Fruit fly (Drosophila melanogaster) Kc167 (cell line): ENCODE results near the gene Mgat2.

Experiments used
- Myc ChIP-seq: fragments of >200 bp; optimal IDR thresholded peaks from 2 replicates; lab custom pipeline; 2017; ENCODE audit warnings: missing external identifiers
- Sin3A ChIP-seq: fragments of >200 bp; optimal IDR thresholded peaks from 2 replicates; lab custom pipeline; 2018; ENCODE audit warnings: missing external identifiers
- h ChIP-seq: fragments of >200 bp; optimal IDR thresholded peaks from 3 replicates; lab custom pipeline; 2018; ENCODE audit warnings: missing external identifiers
- insv ChIP-seq: fragments of >200 bp; optimal IDR thresholded peaks from 3 replicates; lab custom pipeline; 2018; ENCODE audit warnings: missing external identifiers
- psq ChIP-seq: fragments of >200 bp; optimal IDR thresholded peaks from 2 replicates; lab custom pipeline; 2017; ENCODE audit warnings: missing external identifiers
- ttk ChIP-seq: sonication (Bioruptor generic); optimal IDR thresholded peaks from 2 replicates; lab custom pipeline; 2017; ENCODE audit warnings: missing external identifiers

The Mgat2 gene

DNA sequence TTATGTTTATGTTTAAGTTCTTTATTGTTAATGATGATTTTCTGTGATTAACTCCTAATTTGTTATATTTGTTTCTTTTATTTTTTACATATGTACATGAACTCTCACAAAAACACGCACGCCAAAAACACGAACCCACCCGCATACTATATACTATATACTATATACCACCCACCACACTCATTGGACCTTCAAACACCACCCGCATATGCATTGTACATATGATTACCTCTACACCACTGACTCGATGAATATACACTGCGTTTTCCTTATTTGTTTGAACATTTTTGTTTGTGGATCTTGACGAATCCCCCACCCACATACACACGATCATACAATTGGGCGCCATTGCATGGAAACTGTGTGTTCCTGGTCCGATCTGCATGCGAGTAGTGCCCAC is 10.3 kb upstream of the Mgat2 start:
- TF ChIP-seq ttk (lab: Kevin White, UChicago), result no peak
- no peak for TF ChIP-seq psq (lab: Kevin White, UChicago)
- no peak for TF ChIP-seq Myc (lab: Kevin White, UChicago)
- no peak for TF ChIP-seq insv (lab: Kevin White, UChicago)
- no peak for TF ChIP-seq Sin3A (lab: Kevin White, UChicago)
- TF ChIP-seq h (lab: Kevin White, UChicago), result no peak

- TF ChIP-seq Myc (lab: Kevin White, UChicago) (no peak), ttk (lab: Kevin White, UChicago) (no peak), Sin3A (lab: Kevin White, UChicago) (no peak), insv (lab: Kevin White, UChicago) (no peak), psq (lab: Kevin White, UChicago) (no peak), h (lab: Kevin White, UChicago) (no peak)
Observed at dm6 chr3R:30030061-30030460, 8.0 kb upstream of the Mgat2 start.

- TF ChIP-seq psq (lab: Kevin White, UChicago) (no peak), Sin3A (lab: Kevin White, UChicago) (no peak), h (lab: Kevin White, UChicago) (no peak), ttk (lab: Kevin White, UChicago) (no peak), insv (lab: Kevin White, UChicago) (no peak), Myc (lab: Kevin White, UChicago) (no peak)
Observed at dm6 chr3R:30023445-30023844, 1.4 kb upstream of the Mgat2 start.

- no peak for TF ChIP-seq insv (lab: Kevin White, UChicago)
- no peak for TF ChIP-seq Myc (lab: Kevin White, UChicago)
- TF ChIP-seq Sin3A (lab: Kevin White, UChicago), result no peak
- TF ChIP-seq ttk (lab: Kevin White, UChicago), result no peak
- no peak for TF ChIP-seq h (lab: Kevin White, UChicago)
- no peak for TF ChIP-seq psq (lab: Kevin White, UChicago)
Observed at dm6 chr3R:30022452-30023028, 519 bp upstream of the Mgat2 start, which contains the start of the genes RpS28a and Axn. RpS28a (minus strand) TSS chr3R:30022648. Axn (plus strand) TSS chr3R:30022842.

- TF ChIP-seq psq (lab: Kevin White, UChicago) (no peak), ttk (lab: Kevin White, UChicago) (no peak)
Observed at dm6 chr3R:30021009-30021408, 1.0 kb downstream of the Mgat2 start.

dm6 chr3R:30014977-30015514 is 7.0 kb downstream of the Mgat2 start, which contains the start of gene CG7920:
CG7920 (minus strand) TSS chr3R:30015284.
- no peak for TF ChIP-seq Myc (lab: Kevin White, UChicago)
- TF ChIP-seq h (lab: Kevin White, UChicago), result no peak
- no peak for TF ChIP-seq ttk (lab: Kevin White, UChicago)
- TF ChIP-seq insv (lab: Kevin White, UChicago), result no peak
- TF ChIP-seq Sin3A (lab: Kevin White, UChicago), result no peak
- no peak for TF ChIP-seq psq (lab: Kevin White, UChicago)

dm6 chr3R:30014480-30014879 is 7.5 kb downstream of the Mgat2 start:
- no peak for TF ChIP-seq Myc (lab: Kevin White, UChicago)
- no peak for TF ChIP-seq h (lab: Kevin White, UChicago)
- TF ChIP-seq ttk (lab: Kevin White, UChicago), result no peak
- no peak for TF ChIP-seq Sin3A (lab: Kevin White, UChicago)
- TF ChIP-seq insv (lab: Kevin White, UChicago), result no peak
- TF ChIP-seq psq (lab: Kevin White, UChicago), result no peak

DNA sequence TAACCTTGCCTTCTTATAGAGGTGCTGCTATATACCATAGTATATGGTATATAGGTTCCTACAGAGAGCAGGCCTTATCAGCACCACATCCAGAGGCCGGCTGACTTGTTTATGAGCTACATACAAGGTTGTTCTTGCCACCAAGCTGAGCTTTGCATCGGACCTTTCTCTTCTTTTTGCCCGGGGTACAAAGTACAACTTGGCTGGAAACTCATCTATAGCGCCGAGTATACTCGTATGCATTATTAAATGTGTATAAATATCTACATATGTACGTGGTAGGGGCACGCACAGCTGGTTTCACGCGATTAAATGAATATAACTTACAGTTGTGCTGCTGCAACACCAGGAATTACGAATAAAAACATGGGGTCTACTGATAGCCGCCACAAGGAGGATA is 8.1 kb downstream of the Mgat2 start:
- no peak for TF ChIP-seq insv (lab: Kevin White, UChicago)
- no peak for TF ChIP-seq h (lab: Kevin White, UChicago)
- no peak for TF ChIP-seq Sin3A (lab: Kevin White, UChicago)
- no peak for TF ChIP-seq Myc (lab: Kevin White, UChicago)
- no peak for TF ChIP-seq psq (lab: Kevin White, UChicago)
- TF ChIP-seq ttk (lab: Kevin White, UChicago), result no peak

dm6 chr3R:30012602-30013489 is 9.2 kb downstream of the Mgat2 start:
- no peak for TF ChIP-seq ttk (lab: Kevin White, UChicago)
- TF ChIP-seq insv (lab: Kevin White, UChicago), result no peak
- no peak for TF ChIP-seq Sin3A (lab: Kevin White, UChicago)
- TF ChIP-seq psq (lab: Kevin White, UChicago), result no peak
- TF ChIP-seq h (lab: Kevin White, UChicago), result no peak
- no peak for TF ChIP-seq Myc (lab: Kevin White, UChicago)

dm6 chr3R:30009173-30009572 is 12.8 kb downstream of the Mgat2 start, which contains the start of gene CG7912:
CG7912 (minus strand) TSS chr3R:30009189.
- TF ChIP-seq insv (lab: Kevin White, UChicago) (no peak), h (lab: Kevin White, UChicago) (no peak), Sin3A (lab: Kevin White, UChicago) (no peak), psq (lab: Kevin White, UChicago) (no peak), ttk (lab: Kevin White, UChicago) (no peak), Myc (lab: Kevin White, UChicago) (no peak)
